Fruit fly (Drosophila melanogaster) whole organism, embryonic: ENCODE measurements around the gene Cdc16.

Source experiments
- Atf-2 ChIP-seq: fragments of 200-800 bp; sonication (Bioruptor generic); optimal IDR thresholded peaks from 2 replicates; lab custom pipeline; 2016; ENCODE audit warnings: missing biosample characterization, missing genetic modification characterization
- Bdp1 ChIP-seq: fragments of 200-800 bp; sonication (Bioruptor generic); optimal IDR thresholded peaks from 3 replicates; lab custom pipeline; 2016; ENCODE audit warnings: missing biosample characterization, missing genetic modification characterization
- CG12071 ChIP-seq: fragments of 200-800 bp; sonication (Bioruptor generic); optimal IDR thresholded peaks from 3 replicates; lab custom pipeline; 2018; ENCODE audit warnings: missing biosample characterization, mild to moderate bottlenecking, missing genetic modification characterization
- CG13775 ChIP-seq: fragments of 200-800 bp; sonication (Bioruptor generic); optimal IDR thresholded peaks from 3 replicates; lab custom pipeline; 2017; ENCODE audit warnings: missing biosample characterization, mild to moderate bottlenecking, missing genetic modification characterization
- CG15514 ChIP-seq: fragments of 200-800 bp; sonication (Bioruptor generic); optimal IDR thresholded peaks from 3 replicates; lab custom pipeline; 2017; ENCODE audit warnings: missing biosample characterization, missing genetic modification characterization, mild to moderate bottlenecking, moderate library complexity, missing genetic modification reagents
- CG16779 ChIP-seq: fragments of 200-800 bp; sonication (Bioruptor generic); IDR thresholded peaks from 2 replicates; pipeline ENCODE4 v1.3.6; 2022; ENCODE audit warnings: missing biosample characterization, missing genetic modification characterization
- CG18599 ChIP-seq: fragments of 200-800 bp; sonication (Bioruptor generic); optimal IDR thresholded peaks from 3 replicates; lab custom pipeline; 2017; ENCODE audit warnings: missing biosample characterization, missing genetic modification characterization, mild to moderate bottlenecking, moderate library complexity, missing genetic modification reagents
- CG2116 ChIP-seq: fragments of 200-800 bp; sonication (Bioruptor generic); optimal IDR thresholded peaks from 3 replicates; lab custom pipeline; 2018; ENCODE audit warnings: missing biosample characterization, mild to moderate bottlenecking, missing genetic modification characterization
- CG2202 ChIP-seq: fragments of 200-800 bp; sonication (Bioruptor generic); optimal IDR thresholded peaks from 2 replicates; lab custom pipeline; 2018; ENCODE audit warnings: missing biosample characterization, mild to moderate bottlenecking, missing genetic modification characterization
- CG2875 ChIP-seq: fragments of 200-800 bp; sonication (Bioruptor generic); optimal IDR thresholded peaks from 2 replicates; lab custom pipeline; 2017; ENCODE audit warnings: missing biosample characterization, mild to moderate bottlenecking, missing genetic modification characterization, missing genetic modification reagents
- CG34422 ChIP-seq: fragments of 200-800 bp; sonication (Bioruptor generic); IDR thresholded peaks from 3 replicates; pipeline ENCODE4 v1.3.6; 2022; ENCODE audit warnings: missing biosample characterization, missing genetic modification characterization
- CG4617 ChIP-seq: fragments of 200-800 bp; sonication (Bioruptor generic); optimal IDR thresholded peaks from 3 replicates; lab custom pipeline; 2016; ENCODE audit warnings: missing biosample characterization, missing genetic modification characterization, borderline replicate concordance
- CG6813 ChIP-seq: fragments of 200-800 bp; sonication (Bioruptor generic); optimal IDR thresholded peaks from 2 replicates; lab custom pipeline; 2017; ENCODE audit warnings: missing biosample characterization, missing genetic modification characterization, mild to moderate bottlenecking, moderate library complexity, missing genetic modification reagents
- CG9797 ChIP-seq: fragments of 200-800 bp; sonication (Bioruptor generic); optimal IDR thresholded peaks from 3 replicates; lab custom pipeline; 2018; ENCODE audit warnings: missing biosample characterization, mild to moderate bottlenecking, missing genetic modification characterization
- D19A ChIP-seq: fragments of 200-800 bp; optimal IDR thresholded peaks from 3 replicates; lab custom pipeline; 2019; ENCODE audit warnings: missing biosample characterization, mild to moderate bottlenecking, missing genetic modification characterization, moderate library complexity
- Gug ChIP-seq: fragments of 200-800 bp; sonication (Bioruptor generic); IDR thresholded peaks from 4 replicates; pipeline ENCODE4 v1.3.6; 2022; ENCODE audit warnings: missing biosample characterization, missing genetic modification characterization
- HLH3B ChIP-seq: fragments of 200-800 bp; sonication (Bioruptor generic); IDR thresholded peaks from 2 replicates; pipeline ENCODE4 v1.3.6; 2022; ENCODE audit warnings: missing biosample characterization, missing genetic modification characterization
- HmgZ ChIP-seq: fragments of 200-800 bp; sonication (Bioruptor generic); optimal IDR thresholded peaks from 2 replicates; lab custom pipeline; 2018; ENCODE audit warnings: missing biosample characterization, mild to moderate bottlenecking, missing genetic modification characterization
- Hmr ChIP-seq: fragments of 200-800 bp; sonication (Bioruptor generic); optimal IDR thresholded peaks from 3 replicates; lab custom pipeline; 2017; ENCODE audit warnings: mild to moderate bottlenecking, missing biosample characterization, missing genetic modification reagents, missing genetic modification characterization
- Rx ChIP-seq: fragments of 200-800 bp; sonication (Bioruptor generic); IDR thresholded peaks from 2 replicates; pipeline ENCODE4 v1.3.6; 2022; ENCODE audit warnings: missing biosample characterization, missing genetic modification characterization
- Sry-β ChIP-seq: fragments of 200-800 bp; sonication (Bioruptor generic); optimal IDR thresholded peaks from 2 replicates; lab custom pipeline; 2018; ENCODE audit warnings: missing biosample characterization, mild to moderate bottlenecking, missing genetic modification characterization, moderate library complexity
- Tbp ChIP-seq: fragments of >200 bp; optimal IDR thresholded peaks from 2 replicates; lab custom pipeline; 2018; ENCODE audit warnings: missing biosample characterization, missing genetic modification characterization
- amos ChIP-seq: fragments of 200-800 bp; sonication (Bioruptor generic); IDR thresholded peaks from 2 replicates; pipeline ENCODE4 v1.3.6; 2022; ENCODE audit warnings: missing biosample characterization, missing genetic modification characterization; ENCODE audit not compliant: partially characterized antibody
- bbx ChIP-seq: fragments of 200-800 bp; sonication (Bioruptor generic); IDR thresholded peaks from 2 replicates; pipeline ENCODE4 v1.3.6; 2022; ENCODE audit warnings: missing biosample characterization, missing genetic modification characterization; ENCODE audit not compliant: partially characterized antibody
- caup ChIP-seq: fragments of 200-800 bp; sonication (Bioruptor generic); optimal IDR thresholded peaks from 3 replicates; lab custom pipeline; 2017; ENCODE audit warnings: missing biosample characterization, mild to moderate bottlenecking, missing genetic modification characterization, moderate library complexity; ENCODE audit not compliant: severe bottlenecking
- chif ChIP-seq, 2 experiments: fragments of 200-800 bp; sonication (Bioruptor generic); optimal IDR thresholded peaks; 3 replicates each; lab custom pipeline; 2016; ENCODE audit warnings: missing biosample characterization in 2 of 2, missing genetic modification characterization in 2 of 2
- chinmo ChIP-seq: fragments of 200-800 bp; sonication (Bioruptor generic); IDR thresholded peaks from 4 replicates; pipeline ENCODE4 v1.3.6; 2022; ENCODE audit warnings: missing biosample characterization, missing genetic modification characterization; ENCODE audit not compliant: partially characterized antibody
- crp ChIP-seq, 2 experiments: fragments of 200-800 bp; sonication (Bioruptor generic); optimal IDR thresholded peaks; 2 replicates in 1 of 2; 3 replicates in 1 of 2; lab custom pipeline; 2017; ENCODE audit warnings: missing biosample characterization in 2 of 2, missing genetic modification characterization in 2 of 2, mild to moderate bottlenecking in 1 of 2, moderate library complexity in 1 of 2
- ems ChIP-seq: fragments of 200-800 bp; sonication (Bioruptor generic); optimal IDR thresholded peaks from 3 replicates; lab custom pipeline; 2016; ENCODE audit warnings: missing biosample characterization, missing genetic modification characterization
- eve ChIP-seq, 2 experiments: fragments of >200 bp; optimal IDR thresholded peaks; 2 replicates each; lab custom pipeline; 2017; ENCODE audit warnings: missing biosample characterization in 2 of 2, missing genetic modification characterization in 2 of 2
- ewg ChIP-seq: fragments of 200-800 bp; sonication (Bioruptor generic); optimal IDR thresholded peaks from 3 replicates; lab custom pipeline; 2017; ENCODE audit warnings: mild to moderate bottlenecking, missing biosample characterization, missing genetic modification reagents, missing genetic modification characterization
- exex ChIP-seq: fragments of 200-800 bp; sonication (Bioruptor generic); optimal IDR thresholded peaks from 4 replicates; lab custom pipeline; 2018; ENCODE audit warnings: missing biosample characterization, mild to moderate bottlenecking, missing genetic modification characterization, moderate library complexity
- gcm ChIP-seq: fragments of 200-800 bp; sonication (Bioruptor generic); optimal IDR thresholded peaks from 2 replicates; lab custom pipeline; 2019; ENCODE audit warnings: missing biosample characterization, mild to moderate bottlenecking, missing genetic modification characterization, moderate library complexity
- grau ChIP-seq: fragments of 200-800 bp; optimal IDR thresholded peaks from 3 replicates; lab custom pipeline; 2019; ENCODE audit warnings: missing biosample characterization, mild to moderate bottlenecking, missing genetic modification characterization, moderate library complexity
- grn ChIP-seq: fragments of 200-800 bp; sonication (Bioruptor generic); optimal IDR thresholded peaks from 3 replicates; lab custom pipeline; 2017; ENCODE audit warnings: missing biosample characterization, missing genetic modification characterization
- gsb ChIP-seq: fragments of 200-800 bp; sonication (Bioruptor generic); IDR thresholded peaks from 2 replicates; pipeline ENCODE4 v1.3.6; 2022; ENCODE audit warnings: missing biosample characterization, missing genetic modification characterization
- kay ChIP-seq: fragments of 200-800 bp; sonication (Bioruptor generic); optimal IDR thresholded peaks from 2 replicates; lab custom pipeline; 2016; ENCODE audit warnings: missing biosample characterization, missing genetic modification characterization
- ken ChIP-seq: fragments of 200-800 bp; sonication (Bioruptor generic); IDR thresholded peaks from 3 replicates; pipeline ENCODE4 v1.3.6; 2022; ENCODE audit warnings: missing biosample characterization, missing genetic modification characterization
- lab ChIP-seq: fragments of 200-800 bp; sonication (Bioruptor generic); optimal IDR thresholded peaks from 3 replicates; lab custom pipeline; 2017; ENCODE audit warnings: missing biosample characterization, missing genetic modification characterization, mild to moderate bottlenecking, moderate library complexity, missing genetic modification reagents
- lilli ChIP-seq: fragments of 200-800 bp; sonication (Bioruptor generic); optimal IDR thresholded peaks from 3 replicates; lab custom pipeline; 2016; ENCODE audit warnings: missing biosample characterization, missing genetic modification characterization
- pzg ChIP-seq: fragments of 200-800 bp; sonication (Bioruptor generic); optimal IDR thresholded peaks from 3 replicates; lab custom pipeline; 2018; ENCODE audit warnings: missing biosample characterization, mild to moderate bottlenecking, missing genetic modification characterization, moderate library complexity
- repo ChIP-seq: fragments of 200-800 bp; sonication (Bioruptor generic); optimal IDR thresholded peaks from 2 replicates; lab custom pipeline; 2016; ENCODE audit warnings: missing biosample characterization, missing genetic modification characterization
- schlank ChIP-seq: fragments of 200-800 bp; sonication (Bioruptor generic); optimal IDR thresholded peaks from 2 replicates; lab custom pipeline; 2018; ENCODE audit warnings: missing biosample characterization, mild to moderate bottlenecking, missing genetic modification characterization
- slbo ChIP-seq: fragments of 200-800 bp; sonication (Bioruptor generic); IDR thresholded peaks from 2 replicates; pipeline ENCODE4 v1.3.6; 2022; ENCODE audit warnings: missing biosample characterization, missing genetic modification characterization
- sna ChIP-seq: fragments of 200-800 bp; sonication (Bioruptor generic); IDR thresholded peaks from 2 replicates; pipeline ENCODE4 v1.3.6; 2022; ENCODE audit warnings: missing biosample characterization, missing genetic modification characterization; ENCODE audit not compliant: partially characterized antibody
- tna ChIP-seq: fragments of 200-800 bp; sonication (Bioruptor generic); IDR thresholded peaks from 2 replicates; pipeline ENCODE4 v1.3.6; 2022; ENCODE audit warnings: missing biosample characterization, missing genetic modification characterization; ENCODE audit not compliant: partially characterized antibody
- z ChIP-seq: fragments of 200-800 bp; sonication (Bioruptor generic); IDR thresholded peaks from 3 replicates; pipeline ENCODE4 v1.3.6; 2022; ENCODE audit warnings: missing biosample characterization, missing genetic modification characterization
- zen2 ChIP-seq: fragments of 200-800 bp; sonication (Bioruptor generic); IDR thresholded peaks from 3 replicates; pipeline ENCODE4 v1.3.6; 2022; ENCODE audit warnings: missing biosample characterization, missing genetic modification characterization; ENCODE audit not compliant: partially characterized antibody

The Cdc16 gene

DNA sequence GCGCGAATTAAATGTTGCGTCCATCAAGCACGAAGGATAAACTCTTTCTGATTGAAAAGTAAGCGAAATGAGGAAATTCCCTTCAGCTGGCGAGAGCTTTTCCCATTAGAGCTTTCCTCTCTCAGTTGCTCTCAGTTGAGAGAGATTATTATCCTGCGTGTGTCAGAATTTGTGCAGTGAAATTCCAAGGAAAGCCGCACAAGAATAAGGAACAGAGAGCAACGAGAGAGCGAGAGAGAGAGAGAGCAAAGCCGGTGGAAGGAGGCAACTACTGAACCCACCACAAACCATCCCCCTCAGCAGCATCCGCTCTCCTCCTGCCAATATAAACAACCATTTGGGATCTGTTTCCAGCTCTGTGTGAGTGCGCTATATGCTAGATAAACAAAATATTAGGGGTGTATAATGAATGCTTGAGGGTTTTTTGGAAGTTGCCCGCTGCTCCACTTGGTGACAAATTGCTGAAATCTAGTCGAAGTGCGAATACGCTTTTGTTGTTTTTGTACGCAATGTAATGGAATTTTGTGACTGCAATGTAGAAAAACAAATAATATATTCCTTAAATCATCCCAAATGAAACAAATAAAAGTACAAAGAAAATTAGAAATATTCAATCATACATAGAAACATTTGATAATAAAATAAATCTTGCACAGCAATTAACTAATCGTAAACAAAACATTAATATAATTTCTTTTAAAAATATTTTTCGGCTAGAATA lies 32.0 kb upstream of the Cdc16 start, which contains the start of gene CG4467 (continued):
- peak; percentile 49 for TF ChIP-seq CG12071 (GFP tag; lab: Kevin White, UChicago)
- peak; percentile 51 for TF ChIP-seq bbx
- no peak for TF ChIP-seq amos (GFP tag; lab: Robert Waterston, UW)
- no peak for TF ChIP-seq caup (GFP tag; lab: Kevin White, UChicago)
- TF ChIP-seq gsb (GFP tag; lab: Robert Waterston, UW): no peak
- peak; percentile 31 for TF ChIP-seq lab (GFP tag; lab: Kevin White, UChicago)
- TF ChIP-seq grn (GFP tag; lab: Kevin White, UChicago): no peak
- TF ChIP-seq HmgZ: no peak
- no peak for TF ChIP-seq sna
- peak; percentile 56 for TF ChIP-seq CG18599 (GFP tag; lab: Kevin White, UChicago)
- no peak for TF ChIP-seq schlank
- TF ChIP-seq Tbp (GFP tag; lab: Kevin White, UChicago): no peak
- TF ChIP-seq ewg (GFP tag; lab: Kevin White, UChicago): peak; percentile 30
- no peak for TF ChIP-seq pzg (GFP tag; lab: Kevin White, UChicago)
- no peak for TF ChIP-seq HLH3B (GFP tag; lab: Robert Waterston, UW)
- no peak for TF ChIP-seq Rx
- no peak for TF ChIP-seq CG2202 (tag; lab: Kevin White, UChicago)
- no peak for TF ChIP-seq chif (GFP tag; optimal IDR thresholded peaks at IDR 0.05; lab: Kevin White, UChicago)
- TF ChIP-seq Atf-2 (GFP tag; lab: Kevin White, UChicago): no peak
- no peak for TF ChIP-seq z (GFP tag; lab: Robert Waterston, UW)
- TF ChIP-seq Gug (GFP tag; lab: Robert Waterston, UW): no peak
- TF ChIP-seq zen2 (GFP tag; lab: Robert Waterston, UW): no peak
- peak; percentile 9 for TF ChIP-seq lilli (GFP tag; lab: Kevin White, UChicago)
- no peak for TF ChIP-seq crp (GFP tag; optimal IDR thresholded peaks at IDR 0.05; lab: Kevin White, UChicago)
- no peak for TF ChIP-seq eve (GFP tag; optimal IDR thresholded peaks at IDR 0.05; lab: Kevin White, UChicago)
- no peak for TF ChIP-seq slbo (GFP tag; lab: Robert Waterston, UW)
- TF ChIP-seq CG16779: no peak
- no peak for TF ChIP-seq tna (GFP tag; lab: Robert Waterston, UW)
- TF ChIP-seq CG2116 (GFP tag; lab: Kevin White, UChicago): no peak
- TF ChIP-seq Hmr (GFP tag; lab: Kevin White, UChicago): peak; percentile 29
- TF ChIP-seq grau: no peak
- no peak for TF ChIP-seq repo
- no peak for TF ChIP-seq CG4617 (GFP tag; lab: Kevin White, UChicago)
- no peak for TF ChIP-seq CG34422 (GFP tag; lab: Robert Waterston, UW)
- no peak for TF ChIP-seq ems (GFP tag; lab: Kevin White, UChicago)
- peak; percentile 97 for TF ChIP-seq D19A (tag; lab: Kevin White, UChicago)
- no peak for TF ChIP-seq CG2875 (GFP tag; lab: Kevin White, UChicago)
- TF ChIP-seq exex (tag; lab: Kevin White, UChicago): no peak
- no peak for TF ChIP-seq kay (GFP tag; lab: Kevin White, UChicago)
- peak; percentile 10 for TF ChIP-seq CG15514 (GFP tag; lab: Kevin White, UChicago)
- no peak for TF ChIP-seq CG6813 (GFP tag; lab: Kevin White, UChicago)
- TF ChIP-seq Bdp1 (GFP tag; lab: Kevin White, UChicago): no peak
- TF ChIP-seq CG9797 (GFP tag; lab: Kevin White, UChicago): no peak
- TF ChIP-seq Sry-β (GFP tag; lab: Kevin White, UChicago): no peak
- TF ChIP-seq gcm (GFP tag; lab: Kevin White, UChicago): no peak
- no peak for TF ChIP-seq CG13775 (GFP tag; lab: Kevin White, UChicago)
- no peak for TF ChIP-seq ken (GFP tag; lab: Robert Waterston, UW)
- 0 out of 4 replicates have a peak, but pooled peaks have one; percentile 24 for TF ChIP-seq chinmo (GFP tag; lab: Robert Waterston, UW)
